Worm (Caenorhabditis elegans): ENCODE results near the gene R12B2.13.

The R12B2.13 gene

ce11 chrIII:5839147-5839546, 5.9 kb upstream of the R12B2.13 start (continued):
- no peak for TF ChIP-seq zfp-2 (tag; optimal IDR thresholded peaks at IDR 0.05)
- no peak for TF ChIP-seq dmd-8 (GFP tag; IDR thresholded peaks at IDR 0.05)
- no peak for TF ChIP-seq unc-62 (GFP tag; optimal IDR thresholded peaks at IDR 0.05 in 1 of 2)
- no peak for TF ChIP-seq unc-62 (tag; optimal IDR thresholded peaks at IDR 0.05)
- TF ChIP-seq tag-97 (GFP tag; IDR thresholded peaks at IDR 0.05): no peak
- TF ChIP-seq ama-1 (optimal IDR thresholded peaks at IDR 0.05): no peak
- no peak for TF ChIP-seq jun-1 (tag; optimal IDR thresholded peaks at IDR 0.05)
- no peak for TF ChIP-seq lin-39 (tag; optimal IDR thresholded peaks at IDR 0.05)
- no peak for TF ChIP-seq ces-1 (GFP tag; optimal IDR thresholded peaks at IDR 0.05)
- TF ChIP-seq egl-43 (GFP tag; IDR thresholded peaks at IDR 0.05): no peak
- no peak for TF ChIP-seq zip-2 (tag; optimal IDR thresholded peaks at IDR 0.05)
- TF ChIP-seq aly-2 (tag; optimal IDR thresholded peaks at IDR 0.05): no peak
- TF ChIP-seq dpl-1 (GFP tag; optimal IDR thresholded peaks at IDR 0.05): no peak
- no peak for TF ChIP-seq rbr-2 (tag; optimal IDR thresholded peaks at IDR 0.05)
- no peak for TF ChIP-seq lin-13 (GFP tag; optimal IDR thresholded peaks at IDR 0.05)
- TF ChIP-seq F10B5.3 (tag; optimal IDR thresholded peaks at IDR 0.05): no peak
- no peak for TF ChIP-seq fkh-10 (GFP tag; optimal IDR thresholded peaks at IDR 0.05)
- TF ChIP-seq ZK337.2 (GFP tag; IDR thresholded peaks at IDR 0.05): no peak
- TF ChIP-seq zag-1 (tag; optimal IDR thresholded peaks at IDR 0.05): no peak
- no peak for TF ChIP-seq pha-4 (GFP tag; IDR thresholded peaks at IDR 0.05)
- TF ChIP-seq pha-4 (tag; optimal IDR thresholded peaks at IDR 0.05): no peak
- TF ChIP-seq ZK546.5 (tag; optimal IDR thresholded peaks at IDR 0.05): no peak
- TF ChIP-seq lim-7 (GFP tag; IDR thresholded peaks at IDR 0.05): no peak
- TF ChIP-seq mdl-1 (tag; optimal IDR thresholded peaks at IDR 0.05): peak in 1 of 2 experiments; percentile 30
- TF ChIP-seq hmg-1.1 (GFP tag; IDR thresholded peaks at IDR 0.05): no peak
- no peak for TF ChIP-seq ceh-32 (tag; optimal IDR thresholded peaks at IDR 0.05; ENCODE audit: poor library complexity)
- peak; percentile 61 for TF ChIP-seq T20F7.1 (GFP tag; optimal IDR thresholded peaks at IDR 0.05)
- no peak for TF ChIP-seq snpc-4 (tag; optimal IDR thresholded peaks at IDR 0.05)
- TF ChIP-seq snpc-1.2 (GFP tag; IDR thresholded peaks at IDR 0.05): no peak
- peak; percentile 73 for TF ChIP-seq hlh-30 (tag; optimal IDR thresholded peaks at IDR 0.05; ENCODE audit: insufficient read depth)
- no peak for TF ChIP-seq aha-1 (tag)
- peak in 1 of 2 experiments; percentile 1 for TF ChIP-seq lsy-2 (tag; optimal IDR thresholded peaks at IDR 0.05)
- TF ChIP-seq madf-5 (GFP tag; IDR thresholded peaks at IDR 0.05): no peak
- no peak for TF ChIP-seq vab-7 (GFP tag; IDR thresholded peaks at IDR 0.05)
- TF ChIP-seq cey-2 (tag; optimal IDR thresholded peaks at IDR 0.05; ENCODE audit: borderline replicate concordance, insufficient read depth): no peak
- no peak for TF ChIP-seq Y75B8A.6 (GFP tag; IDR thresholded peaks at IDR 0.05)
- no peak for TF ChIP-seq nhr-48 (tag; optimal IDR thresholded peaks at IDR 0.05)
- TF ChIP-seq lin-1 (GFP tag; IDR thresholded peaks at IDR 0.05): 0 out of 2 replicates have a peak, but pooled peaks have one; percentile 27
- TF ChIP-seq lir-3 (tag; optimal IDR thresholded peaks at IDR 0.05): no peak
- TF ChIP-seq lin-29 (GFP tag; IDR thresholded peaks at IDR 0.05): no peak
- no peak for TF ChIP-seq F44E2.7 (GFP tag; IDR thresholded peaks at IDR 0.05)
- peak; percentile 74 for TF ChIP-seq dmd-6 (GFP tag; IDR thresholded peaks at IDR 0.05)
- no peak for TF ChIP-seq lin-15B (tag; optimal IDR thresholded peaks at IDR 0.05)
- no peak for TF ChIP-seq unc-130 (GFP tag; optimal IDR thresholded peaks at IDR 0.05)
- TF ChIP-seq ceh-62 (tag; optimal IDR thresholded peaks at IDR 0.05): no peak
- no peak for TF ChIP-seq Y48G9A.11 (GFP tag; IDR thresholded peaks at IDR 0.05)
- no peak for TF ChIP-seq mxl-3 (GFP tag; optimal IDR thresholded peaks at IDR 0.05)
- TF ChIP-seq daf-8 (GFP tag; IDR thresholded peaks at IDR 0.05): no peak
- no peak for TF ChIP-seq dmd-9 (GFP tag; IDR thresholded peaks at IDR 0.05)
- no peak for TF ChIP-seq madf-9 (GFP tag; conservative IDR thresholded peaks at IDR 0.05)
- TF ChIP-seq mxl-2 (GFP tag; conservative IDR thresholded peaks at IDR 0.05): no peak
- TF ChIP-seq set-16 (GFP tag; IDR thresholded peaks at IDR 0.05): no peak
- no peak for TF ChIP-seq tra-1 (GFP tag; IDR thresholded peaks at IDR 0.05)
